Worm (Caenorhabditis elegans) whole organism, L1 larva: ENCODE measurements around the gene T26C5.3.

Experiments
- C04F5.9 ChIP-seq: sonication (generic microtip); optimal IDR thresholded peaks from 2 replicates; lab custom pipeline; 2016; ENCODE audit warnings: missing genetic modification characterization, missing compliant biosample characterization
- C16A3.4 ChIP-seq: fragments of 150-350 bp; optimal IDR thresholded peaks from 2 replicates; lab custom pipeline; 2014; ENCODE audit warnings: missing biosample characterization, missing genetic modification characterization
- aly-2 ChIP-seq: fragments of 150-350 bp; optimal IDR thresholded peaks from 2 replicates; lab custom pipeline; 2014; ENCODE audit warnings: missing biosample characterization, missing genetic modification characterization
- blmp-1 ChIP-seq: fragments of 150-350 bp; optimal IDR thresholded peaks from 2 replicates; lab custom pipeline; 2014; ENCODE audit warnings: missing biosample characterization, missing genetic modification characterization
- ceh-63 ChIP-seq: fragments of 200-800 bp; sonication (Bioruptor generic); optimal IDR thresholded peaks from 2 replicates; lab custom pipeline; 2018; ENCODE audit warnings: mild to moderate bottlenecking, missing genetic modification characterization, missing compliant biosample characterization
- ceh-82 ChIP-seq, 3 experiments: fragments of 150-350 bp in 1 of 3; sonication (generic microtip) in 2 of 3; optimal IDR thresholded peaks; 2 replicates each; lab custom pipeline; 2014 to 2017; ENCODE audit warnings: missing biosample characterization in 3 of 3, missing genetic modification characterization in 3 of 3
- dpl-1 ChIP-seq, 3 experiments: fragments of 150-350 bp in 2 of 3; sonication (generic microtip) in 1 of 3; optimal IDR thresholded peaks; 2 replicates each; lab custom pipeline; 2014 to 2017; ENCODE audit warnings: missing biosample characterization in 3 of 3, missing genetic modification characterization in 3 of 3, missing genetic modification reagents in 3 of 3
- efl-1 ChIP-seq, 4 experiments: fragments of 150-350 bp; optimal IDR thresholded peaks in 3 of 4; peaks in 1 of 4; 1 replicate in 1 of 4; 2 replicates in 3 of 4; lab custom pipeline; 2014; ENCODE audit warnings: missing biosample characterization in 2 of 4, missing genetic modification characterization in 2 of 4, missing genetic modification reagents in 2 of 4
- efl-3 ChIP-seq: fragments of 200-800 bp; sonication (Bioruptor generic); optimal IDR thresholded peaks from 2 replicates; lab custom pipeline; 2018; ENCODE audit warnings: mild to moderate bottlenecking, missing genetic modification characterization, missing compliant biosample characterization
- elt-3 ChIP-seq, 6 experiments: fragments of 150-350 bp in 1 of 6; sonication (generic microtip); optimal IDR thresholded peaks; 2 replicates each; lab custom pipeline; 2017 to 2018; ENCODE audit warnings: missing biosample characterization in 6 of 6, missing genetic modification characterization in 6 of 6, inconsistent platforms in 1 of 6
- ets-5 ChIP-seq: fragments of 200-800 bp; sonication (Bioruptor generic); IDR thresholded peaks from 2 replicates; pipeline ENCODE4 v1.3.6; 2022; ENCODE audit warnings: missing genetic modification characterization, missing compliant biosample characterization
- fkh-8 ChIP-seq: sonication (generic microtip); optimal IDR thresholded peaks from 2 replicates; lab custom pipeline; 2016; ENCODE audit warnings: mild to moderate bottlenecking, missing genetic modification characterization, missing compliant biosample characterization
- fos-1 ChIP-seq: fragments of 150-350 bp; optimal IDR thresholded peaks from 2 replicates; lab custom pipeline; 2014; ENCODE audit warnings: missing biosample characterization, missing genetic modification characterization
- hlh-17 ChIP-seq: fragments of 200-800 bp; sonication (Bioruptor generic); optimal IDR thresholded peaks from 2 replicates; lab custom pipeline; 2018; ENCODE audit warnings: missing genetic modification characterization, mild to moderate bottlenecking, missing compliant biosample characterization, moderate library complexity, borderline replicate concordance
- hlh-4 ChIP-seq: sonication (generic microtip); optimal IDR thresholded peaks from 2 replicates; lab custom pipeline; 2016; ENCODE audit warnings: mild to moderate bottlenecking, missing genetic modification characterization, missing compliant biosample characterization
- lin-14 ChIP-seq: fragments of 200-800 bp; sonication (Bioruptor generic); optimal IDR thresholded peaks from 2 replicates; lab custom pipeline; 2018; ENCODE audit warnings: mild to moderate bottlenecking, missing genetic modification characterization, moderate library complexity, missing compliant biosample characterization
- lin-15B ChIP-seq: fragments of 150-350 bp; sonication (generic microtip); optimal IDR thresholded peaks from 3 replicates; lab custom pipeline; 2014; ENCODE audit warnings: missing biosample characterization, missing genetic modification characterization
- lin-35 ChIP-seq, 2 experiments: fragments of 150-350 bp; optimal IDR thresholded peaks; 2 replicates each; lab custom pipeline; 2014; ENCODE audit warnings: missing biosample characterization in 2 of 2, missing genetic modification characterization in 2 of 2, missing genetic modification reagents in 2 of 2
- lin-39 ChIP-seq: fragments of 150-350 bp; optimal IDR thresholded peaks from 2 replicates; lab custom pipeline; 2014; ENCODE audit warnings: missing biosample characterization, missing genetic modification reagents, missing genetic modification characterization
- lsy-2 ChIP-seq, 2 experiments: fragments of 150-350 bp; optimal IDR thresholded peaks; 2 replicates each; lab custom pipeline; 2014; ENCODE audit warnings: missing biosample characterization in 2 of 2, missing genetic modification characterization in 2 of 2
- mab-9 ChIP-seq: fragments of 200-800 bp; sonication (Bioruptor generic); IDR thresholded peaks from 2 replicates; pipeline ENCODE4 v1.3.6; 2022; ENCODE audit warnings: missing genetic modification reagents, missing genetic modification characterization, missing compliant biosample characterization
- mep-1 ChIP-seq: fragments of 150-350 bp; optimal IDR thresholded peaks from 2 replicates; lab custom pipeline; 2014; ENCODE audit warnings: missing biosample characterization, missing genetic modification characterization
- nhr-19 ChIP-seq: fragments of 200-800 bp; sonication (Bioruptor generic); conservative IDR thresholded peaks from 2 replicates; pipeline ENCODE4 v1.3.6; 2022; ENCODE audit warnings: missing genetic modification characterization, missing compliant biosample characterization
- nhr-20 ChIP-seq: sonication (generic microtip); optimal IDR thresholded peaks from 2 replicates; lab custom pipeline; 2016; ENCODE audit warnings: mild to moderate bottlenecking, missing genetic modification characterization, missing compliant biosample characterization
- nhr-28 ChIP-seq: fragments of 150-350 bp; optimal IDR thresholded peaks from 2 replicates; lab custom pipeline; 2014; ENCODE audit warnings: missing biosample characterization, missing genetic modification characterization
- nhr-85 ChIP-seq: sonication (generic microtip); peaks from one replicate; lab custom pipeline; 2016; ENCODE audit warnings: missing genetic modification characterization, inconsistent platforms, missing compliant biosample characterization
- rnt-1 ChIP-seq: sonication (generic microtip); optimal IDR thresholded peaks from 2 replicates; lab custom pipeline; 2016; ENCODE audit warnings: mild to moderate bottlenecking, missing genetic modification characterization, moderate library complexity, missing compliant biosample characterization
- skn-1 ChIP-seq: fragments of 150-350 bp; optimal IDR thresholded peaks from 2 replicates; lab custom pipeline; 2014; ENCODE audit warnings: missing biosample characterization, missing genetic modification characterization
- snpc-4 ChIP-seq: fragments of 150-350 bp; optimal IDR thresholded peaks from 2 replicates; lab custom pipeline; 2014; ENCODE audit warnings: missing biosample characterization, missing genetic modification characterization
- snu-23 ChIP-seq: sonication (generic microtip); optimal IDR thresholded peaks from 2 replicates; lab custom pipeline; 2016; ENCODE audit warnings: missing genetic modification characterization, missing compliant biosample characterization
- sup-37 ChIP-seq: fragments of 200-800 bp; sonication (Bioruptor generic); optimal IDR thresholded peaks from 2 replicates; lab custom pipeline; 2018; ENCODE audit warnings: mild to moderate bottlenecking, missing genetic modification characterization, missing compliant biosample characterization
- swsn-7 ChIP-seq: sonication (generic microtip); optimal IDR thresholded peaks from 2 replicates; lab custom pipeline; 2016; ENCODE audit warnings: missing genetic modification characterization, missing compliant biosample characterization
- unc-130 ChIP-seq: fragments of 150-350 bp; optimal IDR thresholded peaks from 2 replicates; lab custom pipeline; 2017; ENCODE audit warnings: missing biosample characterization, missing genetic modification characterization, inconsistent platforms
- unc-62 ChIP-seq: fragments of 150-350 bp; optimal IDR thresholded peaks from 2 replicates; lab custom pipeline; 2014; ENCODE audit warnings: missing biosample characterization, missing genetic modification reagents, missing genetic modification characterization
- unc-98 ChIP-seq: fragments of 200-800 bp; sonication (Bioruptor generic); IDR thresholded peaks from 2 replicates; pipeline ENCODE4 v1.3.6; 2022; ENCODE audit warnings: missing genetic modification characterization, missing compliant biosample characterization
- zag-1 ChIP-seq: fragments of 150-350 bp; optimal IDR thresholded peaks from 2 replicates; lab custom pipeline; 2014; ENCODE audit warnings: missing biosample characterization, missing genetic modification characterization
- zip-4 ChIP-seq: fragments of 200-800 bp; sonication (Bioruptor generic); optimal IDR thresholded peaks from 2 replicates; lab custom pipeline; 2018; ENCODE audit warnings: mild to moderate bottlenecking, missing genetic modification characterization, moderate library complexity, missing compliant biosample characterization
- ztf-4 ChIP-seq: fragments of 150-350 bp; optimal IDR thresholded peaks from 2 replicates; lab custom pipeline; 2014; ENCODE audit warnings: missing biosample characterization, missing genetic modification characterization

T26C5.3 gene

DNA sequence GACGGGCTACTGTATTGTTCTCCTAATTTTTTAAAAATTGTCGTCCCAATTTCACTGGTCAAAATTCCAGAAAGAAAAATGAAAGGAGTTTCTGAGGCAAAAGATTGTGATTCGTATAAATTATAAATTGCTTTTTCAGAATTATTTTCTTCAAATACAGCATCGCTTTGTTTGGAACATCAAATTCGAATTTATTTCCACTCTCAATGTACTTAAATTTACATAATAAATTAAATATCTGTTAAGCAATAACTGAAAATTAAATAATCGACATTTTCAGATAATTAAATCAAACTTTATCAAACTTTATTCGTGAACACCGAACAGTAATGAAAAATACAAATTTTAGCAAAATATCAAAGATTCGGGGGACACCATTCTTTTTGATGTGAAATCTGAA, 38.4 kb downstream of the T26C5.3 start:
- TF ChIP-seq mep-1 (tag; lab: Kevin White, UChicago) = peak; percentile 2
- no peak for TF ChIP-seq unc-98
- peak; percentile 31 for TF ChIP-seq aly-2

DNA sequence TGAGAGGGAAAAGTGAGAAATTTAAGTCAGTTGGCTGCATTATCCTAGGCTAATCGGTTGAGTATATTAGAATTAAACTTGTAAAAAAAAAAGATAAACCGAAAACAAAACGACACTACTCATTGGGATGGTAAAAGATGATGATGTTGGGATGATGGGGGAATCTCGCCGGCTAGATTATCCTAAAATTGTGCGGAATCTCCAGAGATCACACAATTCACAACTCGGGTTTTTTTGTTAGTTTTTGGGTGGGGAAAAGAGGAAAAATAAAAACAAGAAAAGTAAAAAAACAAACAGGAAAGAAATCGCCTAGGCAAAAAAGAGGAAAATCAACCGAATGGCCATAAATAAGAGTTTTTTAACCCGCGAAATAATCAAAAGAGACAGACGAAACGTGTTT, 38.8 kb downstream of the T26C5.3 start:
- TF ChIP-seq fos-1 (tag; lab: Kevin White, UChicago) = no peak
- TF ChIP-seq nhr-85 = peak; percentile 43

ce11 chrII:9277153-9277552, 40.8 kb downstream of the T26C5.3 start:
- TF ChIP-seq aly-2 = no peak
- TF ChIP-seq ztf-4 (tag; lab: Kevin White, UChicago) = no peak
- no peak for TF ChIP-seq efl-1 (optimal IDR thresholded peaks at IDR 0.05; lab: Kevin White, UChicago)
- peak in 1 of 2 experiments; percentile 91 for TF ChIP-seq efl-1 (GFP tag; optimal IDR thresholded peaks at IDR 0.05 in 1 of 2; lab: Kevin White, UChicago)
- no peak for TF ChIP-seq lin-14 (GFP tag; lab: Kevin White, UChicago)
- no peak for TF ChIP-seq elt-3 (tag; optimal IDR thresholded peaks at IDR 0.05; lab: Kevin White, UChicago)
- no peak for TF ChIP-seq lin-35 (GFP tag; optimal IDR thresholded peaks at IDR 0.05; lab: Kevin White, UChicago)
- no peak for TF ChIP-seq C04F5.9 (tag; lab: Kevin White, UChicago)
- TF ChIP-seq nhr-28 = no peak

DNA sequence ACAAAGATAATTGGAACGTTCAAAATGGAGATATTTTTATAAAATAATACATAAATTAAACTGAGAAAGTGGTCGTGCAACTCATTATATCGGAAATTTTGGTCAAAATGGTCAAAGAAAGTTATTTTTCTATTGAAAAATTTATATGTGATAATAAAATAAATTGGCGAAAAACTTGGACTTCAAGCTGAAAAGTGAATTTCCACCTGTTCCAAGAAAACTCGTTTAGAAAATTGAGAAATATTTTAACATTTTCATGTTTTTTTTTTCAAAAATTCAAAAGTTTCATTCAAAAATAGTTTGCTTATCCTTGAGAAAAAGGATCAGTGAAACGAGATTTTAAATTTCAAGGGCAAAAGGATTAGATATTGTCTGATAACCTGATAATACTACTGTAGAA, 42.6 kb downstream of the T26C5.3 start:
- TF ChIP-seq efl-1 (optimal IDR thresholded peaks at IDR 0.05; lab: Kevin White, UChicago) = no peak
- TF ChIP-seq efl-1 (GFP tag; optimal IDR thresholded peaks at IDR 0.05 in 1 of 2; lab: Kevin White, UChicago) = no peak
- TF ChIP-seq hlh-4 (tag; lab: Kevin White, UChicago) = peak; percentile 95
- TF ChIP-seq, all 84 proteins: peak for 1

DNA sequence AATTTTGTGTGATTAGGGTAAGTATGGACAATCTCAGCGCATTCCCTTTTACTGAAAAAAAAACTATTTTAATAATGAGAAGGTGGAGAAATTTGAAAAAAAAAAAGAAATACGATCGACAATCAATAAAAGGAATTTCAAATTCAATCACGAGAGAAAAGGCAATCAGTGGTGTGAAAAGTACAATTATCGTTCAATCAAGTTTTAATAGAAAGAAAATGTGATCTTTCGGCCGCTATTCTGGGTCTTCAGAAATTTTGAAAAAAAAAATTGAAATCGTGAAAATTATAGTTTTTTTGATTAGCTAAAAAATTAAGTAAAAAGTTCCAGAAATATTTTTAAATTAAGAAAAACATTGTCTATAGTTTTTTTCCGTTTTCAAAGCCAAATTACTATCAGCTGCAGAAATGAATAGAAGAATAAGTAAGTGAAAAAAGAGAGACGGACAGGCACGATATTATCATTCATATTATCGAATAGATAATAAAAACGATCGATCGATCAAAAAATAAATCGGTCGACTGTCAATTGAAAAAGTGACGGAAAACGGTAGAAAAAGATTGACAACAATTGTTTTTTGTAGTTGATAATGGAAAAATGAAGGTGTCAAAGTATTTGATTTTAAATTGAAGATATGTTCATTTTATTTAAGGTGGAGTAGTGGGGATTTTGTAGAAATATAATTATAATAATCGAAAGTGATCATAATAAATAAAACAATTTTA, 43.8 kb downstream of the T26C5.3 start, which contains the start of gene gldi-3:
gldi-3 (minus strand) TSS at position 51 of the 725 bp plus-strand sequence.
- TF ChIP-seq snu-23 (GFP tag; lab: Kevin White, UChicago) (no peak), lin-35 (GFP tag; optimal IDR thresholded peaks at IDR 0.05; lab: Kevin White, UChicago) (peak in 1 of 2 experiments; percentile 12), snpc-4 (tag; lab: Kevin White, UChicago) (no peak), ets-5 (no peak), mep-1 (tag; lab: Kevin White, UChicago) (no peak), efl-1 (optimal IDR thresholded peaks at IDR 0.05; lab: Kevin White, UChicago) (no peak), efl-1 (GFP tag; optimal IDR thresholded peaks at IDR 0.05 in 1 of 2; lab: Kevin White, UChicago) (peak in 1 of 2 experiments; percentile 46), elt-3 (tag; optimal IDR thresholded peaks at IDR 0.05; lab: Kevin White, UChicago) (peak in 1 of 6 experiments; percentile 35), blmp-1 (tag; lab: Kevin White, UChicago) (peak; percentile 6), nhr-20 (tag; lab: Kevin White, UChicago) (peak; percentile 14), zag-1 (no peak), unc-62 (GFP tag; lab: Kevin White, UChicago) (no peak)

- TF ChIP-seq lin-15B (tag; lab: Kevin White, UChicago) = no peak
- no peak for TF ChIP-seq ceh-63 (GFP tag; lab: Kevin White, UChicago)
- no peak for TF ChIP-seq efl-1 (optimal IDR thresholded peaks at IDR 0.05; lab: Kevin White, UChicago)
- peak in 1 of 2 experiments; percentile 46 for TF ChIP-seq efl-1 (GFP tag; optimal IDR thresholded peaks at IDR 0.05 in 1 of 2; lab: Kevin White, UChicago)
- no peak for TF ChIP-seq C16A3.4 (tag; lab: Kevin White, UChicago)
- no peak for TF ChIP-seq hlh-4 (tag; lab: Kevin White, UChicago)
- no peak for TF ChIP-seq zip-4
- TF ChIP-seq swsn-7 (tag; lab: Kevin White, UChicago) = no peak
- no peak for TF ChIP-seq sup-37 (GFP tag; lab: Kevin White, UChicago)
- TF ChIP-seq fkh-8 (tag; lab: Kevin White, UChicago) = no peak
- TF ChIP-seq, all 84 proteins: peak for 1
Observed at ce11 chrII:9280846-9281245, 44.5 kb downstream of the T26C5.3 start.

- TF ChIP-seq ceh-82 (tag; optimal IDR thresholded peaks at IDR 0.05; lab: Kevin White, UChicago) (peak in 2 of 3 experiments; percentile 10 to 61), skn-1 (tag; lab: Kevin White, UChicago) (peak; percentile 68), efl-3 (GFP tag; lab: Kevin White, UChicago) (no peak), lsy-2 (tag; optimal IDR thresholded peaks at IDR 0.05; lab: Kevin White, UChicago) (peak; percentile 26 to 71), mab-9 (no peak), lin-39 (tag; lab: Kevin White, UChicago) (no peak), dpl-1 (GFP tag; optimal IDR thresholded peaks at IDR 0.05; lab: Kevin White, UChicago) (peak in 1 of 3 experiments; percentile 3), nhr-19 (peak; percentile 25), lin-14 (GFP tag; lab: Kevin White, UChicago) (peak; percentile 92), swsn-7 (tag; lab: Kevin White, UChicago) (peak; percentile 27), unc-130 (tag; lab: Kevin White, UChicago) (peak; percentile 33), rnt-1 (tag; lab: Kevin White, UChicago) (peak; percentile 36), mep-1 (tag; lab: Kevin White, UChicago) (peak; percentile 57), hlh-17 (GFP tag; lab: Kevin White, UChicago) (no peak)
Observed at ce11 chrII:9281595-9281994, 45.2 kb downstream of the T26C5.3 start.
